Worm (Caenorhabditis elegans) whole organism, L4/young adult: ENCODE measurements around the gene F34H10.1.

Experiments
- W03F9.2 ChIP-seq: fragments of 150-350 bp; optimal IDR thresholded peaks from 2 replicates; lab custom pipeline; 2014; ENCODE audit warnings: missing biosample characterization, missing genetic modification characterization
- him-1 ChIP-seq: sonication (generic microtip); optimal IDR thresholded peaks from 2 replicates; lab custom pipeline; 2016; ENCODE audit warnings: missing genotype, missing genetic modification reagents, missing genetic modification characterization, missing compliant biosample characterization

DNA sequence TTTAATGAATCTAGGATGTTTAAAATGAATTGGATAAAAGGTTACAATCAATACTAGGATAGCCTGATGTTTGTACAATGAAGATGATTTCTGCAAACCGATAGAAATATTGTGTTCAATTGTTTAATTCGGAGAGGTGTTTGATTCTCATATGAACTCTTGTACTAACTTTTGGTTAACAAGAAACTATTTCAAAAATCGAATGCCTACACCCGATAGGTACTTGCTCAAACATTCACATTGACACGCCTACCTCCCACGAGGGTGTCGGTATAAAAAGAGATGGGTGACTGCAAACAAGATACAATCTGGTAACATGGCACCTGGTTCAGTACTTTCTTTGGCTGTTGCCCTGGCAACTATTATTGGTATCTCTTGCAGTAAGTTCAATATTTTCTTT is 38.3 kb upstream of the F34H10.1 start, which contains the start of gene gpx-3:
- no peak for TF ChIP-seq W03F9.2 (tag; lab: Kevin White, UChicago)
- TF ChIP-seq him-1, result no peak
